Worm (Caenorhabditis elegans): ENCODE data around the gene hsp-3.
A peak's percentile ranks its signal among the peaks of the same experiment; 100 is the strongest.

hsp-3 gene

ce11 chrX:6128225-6128686 lies 36.3 kb upstream of the hsp-3 start, which contains the start of gene C15H9.9:
Gene C15H9.9 (minus strand): TSS chrX:6128275.
- TF ChIP-seq skn-1 (tag; optimal IDR thresholded peaks at IDR 0.05) (no peak), snpc-4 (tag; optimal IDR thresholded peaks at IDR 0.05) (no peak), nhr-129 (tag; optimal IDR thresholded peaks at IDR 0.05) (peak; percentile 58), R02D3.7 (tag; optimal IDR thresholded peaks at IDR 0.05) (no peak), F13H6.1 (tag; optimal IDR thresholded peaks at IDR 0.05) (peak; percentile 25), ztf-11 (tag; optimal IDR thresholded peaks at IDR 0.05) (no peak), nhr-12 (tag; optimal IDR thresholded peaks at IDR 0.05) (no peak), ama-1 (optimal IDR thresholded peaks at IDR 0.05) (no peak), mdl-1 (tag; optimal IDR thresholded peaks at IDR 0.05) (no peak), ceh-82 (tag; optimal IDR thresholded peaks at IDR 0.05) (no peak), unc-55 (GFP tag; optimal IDR thresholded peaks at IDR 0.05) (peak; percentile 22), lsy-2 (tag; optimal IDR thresholded peaks at IDR 0.05) (peak in 1 of 2 experiments; percentile 29), fos-1 (tag; optimal IDR thresholded peaks at IDR 0.05) (no peak), crh-2 (tag; optimal IDR thresholded peaks at IDR 0.05) (no peak), peb-1 (tag; optimal IDR thresholded peaks at IDR 0.05) (no peak), C34F6.9 (tag; optimal IDR thresholded peaks at IDR 0.05) (peak; percentile 47), mab-5 (tag; optimal IDR thresholded peaks at IDR 0.05) (no peak), dmd-4 (tag; optimal IDR thresholded peaks at IDR 0.05) (no peak), Y55F3AM.14 (GFP tag; optimal IDR thresholded peaks at IDR 0.05) (no peak), nhr-11 (tag; optimal IDR thresholded peaks at IDR 0.05) (no peak), sem-4 (tag; optimal IDR thresholded peaks at IDR 0.05) (peak; percentile 17), blmp-1 (tag; optimal IDR thresholded peaks at IDR 0.05; ENCODE audit: insufficient read depth) (no peak), nhr-77 (tag; optimal IDR thresholded peaks at IDR 0.05) (no peak), egl-27 (tag; optimal IDR thresholded peaks at IDR 0.05) (no peak), unc-39 (tag; optimal IDR thresholded peaks at IDR 0.05) (no peak), nhr-21 (tag; optimal IDR thresholded peaks at IDR 0.05) (no peak), elt-1 (tag; optimal IDR thresholded peaks at IDR 0.05) (no peak), elt-3 (tag; optimal IDR thresholded peaks at IDR 0.05) (no peak), lin-11 (tag; optimal IDR thresholded peaks at IDR 0.05) (no peak), ztf-4 (tag; optimal IDR thresholded peaks at IDR 0.05) (no peak), ZK546.5 (tag; optimal IDR thresholded peaks at IDR 0.05) (no peak), nhr-23 (tag; optimal IDR thresholded peaks at IDR 0.05) (no peak), nhr-237 (tag; optimal IDR thresholded peaks at IDR 0.05) (no peak), unc-62 (GFP tag; optimal IDR thresholded peaks at IDR 0.05) (no peak), zag-1 (tag; optimal IDR thresholded peaks at IDR 0.05) (no peak), sma-3 (GFP tag; optimal IDR thresholded peaks at IDR 0.05) (no peak), sma-9 (GFP tag; optimal IDR thresholded peaks at IDR 0.05) (peak; percentile 24), sma-9 (tag; optimal IDR thresholded peaks at IDR 0.05) (no peak), nhr-6 (tag; optimal IDR thresholded peaks at IDR 0.05) (no peak), gmeb-1 (tag; optimal IDR thresholded peaks at IDR 0.05) (no peak), ceh-16 (tag; optimal IDR thresholded peaks at IDR 0.05) (no peak), nhr-10 (tag; optimal IDR thresholded peaks at IDR 0.05) (no peak)

- TF ChIP-seq nhr-129 (tag; optimal IDR thresholded peaks at IDR 0.05): peak; percentile 7
- TF ChIP-seq nhr-25 (tag; optimal IDR thresholded peaks at IDR 0.05): no peak
- TF ChIP-seq C34F6.9 (tag; optimal IDR thresholded peaks at IDR 0.05): peak; percentile 42
- TF ChIP-seq Y55F3AM.14 (GFP tag; optimal IDR thresholded peaks at IDR 0.05): no peak
- TF ChIP-seq sma-9 (GFP tag; optimal IDR thresholded peaks at IDR 0.05): peak; percentile 12
- no peak for TF ChIP-seq sma-9 (tag; optimal IDR thresholded peaks at IDR 0.05)
Observed at ce11 chrX:6122026-6122425, 30.1 kb upstream of the hsp-3 start, which contains the start of gene nnt-1. Gene nnt-1 (plus strand): TSS chrX:6122311.

ce11 chrX:6121279-6121678 lies 29.4 kb upstream of the hsp-3 start:
- no peak for TF ChIP-seq fos-1 (tag; optimal IDR thresholded peaks at IDR 0.05)
